Worm (Caenorhabditis elegans) whole organism, L1 larva: ENCODE data around the gene ZK829.3.

Experiments used
- C04F5.9 ChIP-seq: sonication (generic microtip); optimal IDR thresholded peaks from 2 replicates; lab custom pipeline; 2016; ENCODE audit warnings: missing genetic modification characterization, missing compliant biosample characterization
- C16A3.4 ChIP-seq: fragments of 150-350 bp; optimal IDR thresholded peaks from 2 replicates; lab custom pipeline; 2014; ENCODE audit warnings: missing biosample characterization, missing genetic modification characterization
- aly-2 ChIP-seq: fragments of 150-350 bp; optimal IDR thresholded peaks from 2 replicates; lab custom pipeline; 2014; ENCODE audit warnings: missing biosample characterization, missing genetic modification characterization
- ceh-8 ChIP-seq: fragments of 200-800 bp; sonication (Bioruptor generic); optimal IDR thresholded peaks from 2 replicates; lab custom pipeline; 2018; ENCODE audit warnings: mild to moderate bottlenecking, missing genetic modification characterization, moderate library complexity, missing compliant biosample characterization
- ceh-88 ChIP-seq: fragments of 200-800 bp; sonication (Bioruptor generic); IDR thresholded peaks from 2 replicates; pipeline ENCODE4 v1.3.6; 2022; ENCODE audit warnings: missing genetic modification characterization, missing compliant biosample characterization
- ces-1 ChIP-seq: fragments of 150-350 bp; optimal IDR thresholded peaks from 2 replicates; lab custom pipeline; 2014; ENCODE audit warnings: missing biosample characterization, missing genetic modification reagents, missing genetic modification characterization
- dpl-1 ChIP-seq, 3 experiments: fragments of 150-350 bp in 2 of 3; sonication (generic microtip) in 1 of 3; optimal IDR thresholded peaks; 2 replicates each; lab custom pipeline; 2014 to 2017; ENCODE audit warnings: missing biosample characterization in 3 of 3, missing genetic modification characterization in 3 of 3, missing genetic modification reagents in 3 of 3
- efl-1 ChIP-seq, 4 experiments: fragments of 150-350 bp; optimal IDR thresholded peaks in 3 of 4; peaks in 1 of 4; 1 replicate in 1 of 4; 2 replicates in 3 of 4; lab custom pipeline; 2014; ENCODE audit warnings: missing biosample characterization in 2 of 4, missing genetic modification characterization in 2 of 4, missing genetic modification reagents in 2 of 4
- efl-3 ChIP-seq: fragments of 200-800 bp; sonication (Bioruptor generic); optimal IDR thresholded peaks from 2 replicates; lab custom pipeline; 2018; ENCODE audit warnings: mild to moderate bottlenecking, missing genetic modification characterization, missing compliant biosample characterization
- egl-27 ChIP-seq, 2 experiments: fragments of 150-350 bp in 1 of 2; sonication (generic microtip); optimal IDR thresholded peaks; 3 replicates each; lab custom pipeline; 2017 to 2018; ENCODE audit warnings: missing biosample characterization in 2 of 2, missing genetic modification characterization in 2 of 2, missing genetic modification reagents in 2 of 2
- elt-3 ChIP-seq, 6 experiments: fragments of 150-350 bp in 1 of 6; sonication (generic microtip); optimal IDR thresholded peaks; 2 replicates each; lab custom pipeline; 2017 to 2018; ENCODE audit warnings: missing biosample characterization in 6 of 6, missing genetic modification characterization in 6 of 6, inconsistent platforms in 1 of 6
- ets-5 ChIP-seq: fragments of 200-800 bp; sonication (Bioruptor generic); IDR thresholded peaks from 2 replicates; pipeline ENCODE4 v1.3.6; 2022; ENCODE audit warnings: missing genetic modification characterization, missing compliant biosample characterization
- fkh-4 ChIP-seq: sonication (generic microtip); optimal IDR thresholded peaks from 2 replicates; lab custom pipeline; 2016; ENCODE audit warnings: missing compliant biosample characterization, missing genetic modification characterization, borderline replicate concordance
- fkh-8 ChIP-seq: sonication (generic microtip); optimal IDR thresholded peaks from 2 replicates; lab custom pipeline; 2016; ENCODE audit warnings: mild to moderate bottlenecking, missing genetic modification characterization, missing compliant biosample characterization
- hlh-17 ChIP-seq: fragments of 200-800 bp; sonication (Bioruptor generic); optimal IDR thresholded peaks from 2 replicates; lab custom pipeline; 2018; ENCODE audit warnings: missing genetic modification characterization, mild to moderate bottlenecking, missing compliant biosample characterization, moderate library complexity, borderline replicate concordance
- hpl-2 ChIP-seq: fragments of 150-350 bp; optimal IDR thresholded peaks from 2 replicates; lab custom pipeline; 2014; ENCODE audit warnings: missing biosample characterization, missing genetic modification reagents, missing genetic modification characterization
- jun-1 ChIP-seq: fragments of 150-350 bp; optimal IDR thresholded peaks from 2 replicates; lab custom pipeline; 2014; ENCODE audit warnings: missing biosample characterization, missing genetic modification reagents, missing genetic modification characterization
- lin-15B ChIP-seq: fragments of 150-350 bp; sonication (generic microtip); optimal IDR thresholded peaks from 3 replicates; lab custom pipeline; 2014; ENCODE audit warnings: missing biosample characterization, missing genetic modification characterization
- lin-39 ChIP-seq: fragments of 150-350 bp; optimal IDR thresholded peaks from 2 replicates; lab custom pipeline; 2014; ENCODE audit warnings: missing biosample characterization, missing genetic modification reagents, missing genetic modification characterization
- lir-3 ChIP-seq: sonication (generic microtip); optimal IDR thresholded peaks from 2 replicates; lab custom pipeline; 2016; ENCODE audit warnings: mild to moderate bottlenecking, missing genetic modification characterization, moderate library complexity, missing compliant biosample characterization; ENCODE audit not compliant: poor library complexity
- lsy-2 ChIP-seq, 2 experiments: fragments of 150-350 bp; optimal IDR thresholded peaks; 2 replicates each; lab custom pipeline; 2014; ENCODE audit warnings: missing biosample characterization in 2 of 2, missing genetic modification characterization in 2 of 2
- mef-2 ChIP-seq: fragments of 150-350 bp; optimal IDR thresholded peaks from 2 replicates; lab custom pipeline; 2014; ENCODE audit warnings: missing biosample characterization, missing genetic modification characterization
- mep-1 ChIP-seq: fragments of 150-350 bp; optimal IDR thresholded peaks from 2 replicates; lab custom pipeline; 2014; ENCODE audit warnings: missing biosample characterization, missing genetic modification characterization
- nhr-11 ChIP-seq: fragments of 150-350 bp; optimal IDR thresholded peaks from 2 replicates; lab custom pipeline; 2014; ENCODE audit warnings: missing biosample characterization, missing genetic modification characterization
- nhr-20 ChIP-seq: sonication (generic microtip); optimal IDR thresholded peaks from 2 replicates; lab custom pipeline; 2016; ENCODE audit warnings: mild to moderate bottlenecking, missing genetic modification characterization, missing compliant biosample characterization
- nhr-28 ChIP-seq: fragments of 150-350 bp; optimal IDR thresholded peaks from 2 replicates; lab custom pipeline; 2014; ENCODE audit warnings: missing biosample characterization, missing genetic modification characterization
- nhr-47 ChIP-seq: sonication (generic microtip); optimal IDR thresholded peaks from 2 replicates; lab custom pipeline; 2016; ENCODE audit warnings: mild to moderate bottlenecking, missing genetic modification characterization, moderate library complexity, missing compliant biosample characterization
- nhr-71 ChIP-seq: sonication (generic microtip); optimal IDR thresholded peaks from 2 replicates; lab custom pipeline; 2016; ENCODE audit warnings: mild to moderate bottlenecking, missing genetic modification characterization, moderate library complexity, missing compliant biosample characterization
- nhr-76 ChIP-seq: sonication (generic microtip); optimal IDR thresholded peaks from 2 replicates; lab custom pipeline; 2017; ENCODE audit warnings: missing biosample characterization, missing genetic modification characterization
- rnt-1 ChIP-seq: sonication (generic microtip); optimal IDR thresholded peaks from 2 replicates; lab custom pipeline; 2016; ENCODE audit warnings: mild to moderate bottlenecking, missing genetic modification characterization, moderate library complexity, missing compliant biosample characterization
- skn-1 ChIP-seq: fragments of 150-350 bp; optimal IDR thresholded peaks from 2 replicates; lab custom pipeline; 2014; ENCODE audit warnings: missing biosample characterization, missing genetic modification characterization
- snu-23 ChIP-seq: sonication (generic microtip); optimal IDR thresholded peaks from 2 replicates; lab custom pipeline; 2016; ENCODE audit warnings: missing genetic modification characterization, missing compliant biosample characterization
- sox-4 ChIP-seq: sonication (generic microtip); optimal IDR thresholded peaks from 2 replicates; lab custom pipeline; 2016; ENCODE audit warnings: missing genetic modification characterization, missing compliant biosample characterization
- sptf-1 ChIP-seq: fragments of 150-350 bp; optimal IDR thresholded peaks from 2 replicates; lab custom pipeline; 2014; ENCODE audit warnings: missing biosample characterization, missing genetic modification characterization
- sup-37 ChIP-seq: fragments of 200-800 bp; sonication (Bioruptor generic); optimal IDR thresholded peaks from 2 replicates; lab custom pipeline; 2018; ENCODE audit warnings: mild to moderate bottlenecking, missing genetic modification characterization, missing compliant biosample characterization
- swsn-7 ChIP-seq: sonication (generic microtip); optimal IDR thresholded peaks from 2 replicates; lab custom pipeline; 2016; ENCODE audit warnings: missing genetic modification characterization, missing compliant biosample characterization
- tlp-1 ChIP-seq: fragments of 150-350 bp; optimal IDR thresholded peaks from 2 replicates; lab custom pipeline; 2014; ENCODE audit warnings: missing biosample characterization, missing genetic modification characterization
- unc-130 ChIP-seq: fragments of 150-350 bp; optimal IDR thresholded peaks from 2 replicates; lab custom pipeline; 2017; ENCODE audit warnings: missing biosample characterization, missing genetic modification characterization, inconsistent platforms
- unc-30 ChIP-seq: sonication (generic microtip); optimal IDR thresholded peaks from 2 replicates; lab custom pipeline; 2017; ENCODE audit warnings: missing biosample characterization, missing genetic modification characterization
- unc-86 ChIP-seq: sonication (generic microtip); optimal IDR thresholded peaks from 2 replicates; lab custom pipeline; 2016; ENCODE audit warnings: missing genetic modification characterization, missing compliant biosample characterization
- unc-98 ChIP-seq: fragments of 200-800 bp; sonication (Bioruptor generic); IDR thresholded peaks from 2 replicates; pipeline ENCODE4 v1.3.6; 2022; ENCODE audit warnings: missing genetic modification characterization, missing compliant biosample characterization
- ztf-4 ChIP-seq: fragments of 150-350 bp; optimal IDR thresholded peaks from 2 replicates; lab custom pipeline; 2014; ENCODE audit warnings: missing biosample characterization, missing genetic modification characterization

Gene ZK829.3

ce11 chrIV:11945621-11946020, at the start of gene ZK829.3:
Gene ZK829.3 (minus strand): TSS chrIV:11945721.
- no peak for TF ChIP-seq lir-3 (tag; lab: Kevin White, UChicago)
- TF ChIP-seq unc-86 (tag; lab: Kevin White, UChicago) = no peak
- no peak for TF ChIP-seq snu-23 (GFP tag; lab: Kevin White, UChicago)
- no peak for TF ChIP-seq mef-2 (tag; lab: Kevin White, UChicago)
- no peak for TF ChIP-seq sptf-1 (tag; lab: Kevin White, UChicago)
- no peak for TF ChIP-seq efl-1 (optimal IDR thresholded peaks at IDR 0.05; lab: Kevin White, UChicago)
- TF ChIP-seq efl-1 (GFP tag; optimal IDR thresholded peaks at IDR 0.05 in 1 of 2; lab: Kevin White, UChicago) = no peak
- TF ChIP-seq hlh-17 (GFP tag; lab: Kevin White, UChicago) = no peak
- no peak for TF ChIP-seq ets-5
- TF ChIP-seq dpl-1 (GFP tag; optimal IDR thresholded peaks at IDR 0.05; lab: Kevin White, UChicago) = no peak
- no peak for TF ChIP-seq efl-3 (GFP tag; lab: Kevin White, UChicago)
- no peak for TF ChIP-seq rnt-1
- TF ChIP-seq nhr-11 (tag; lab: Kevin White, UChicago) = no peak
- no peak for TF ChIP-seq nhr-47 (tag; lab: Kevin White, UChicago)
- TF ChIP-seq nhr-28 = no peak

ce11 chrIV:11986407-11986806, 40.9 kb upstream of the ZK829.3 start:
- no peak for TF ChIP-seq ets-5
- no peak for TF ChIP-seq unc-130 (tag; lab: Kevin White, UChicago)
- no peak for TF ChIP-seq lir-3 (tag; lab: Kevin White, UChicago)
- no peak for TF ChIP-seq ztf-4 (tag; lab: Kevin White, UChicago)
- no peak for TF ChIP-seq lsy-2 (tag; optimal IDR thresholded peaks at IDR 0.05; lab: Kevin White, UChicago)
- TF ChIP-seq mef-2 (tag; lab: Kevin White, UChicago) = no peak
- TF ChIP-seq sup-37 (GFP tag; lab: Kevin White, UChicago) = no peak
- no peak for TF ChIP-seq nhr-71
- no peak for TF ChIP-seq tlp-1
- no peak for TF ChIP-seq ceh-88 (GFP tag; lab: Robert Waterston, UW)
- no peak for TF ChIP-seq dpl-1 (GFP tag; optimal IDR thresholded peaks at IDR 0.05; lab: Kevin White, UChicago)
- TF ChIP-seq egl-27 (tag; optimal IDR thresholded peaks at IDR 0.05; lab: Kevin White, UChicago) = no peak
- TF ChIP-seq ceh-8 = no peak
- TF ChIP-seq swsn-7 = no peak

ce11 chrIV:11970171-11970570, 24.6 kb upstream of the ZK829.3 start, which contains the start of gene ZK829.9:
Gene ZK829.9 (plus strand): TSS chrIV:11970534.
- TF ChIP-seq hpl-2 = no peak
- TF ChIP-seq aly-2 (tag; lab: Kevin White, UChicago) = no peak

DNA sequence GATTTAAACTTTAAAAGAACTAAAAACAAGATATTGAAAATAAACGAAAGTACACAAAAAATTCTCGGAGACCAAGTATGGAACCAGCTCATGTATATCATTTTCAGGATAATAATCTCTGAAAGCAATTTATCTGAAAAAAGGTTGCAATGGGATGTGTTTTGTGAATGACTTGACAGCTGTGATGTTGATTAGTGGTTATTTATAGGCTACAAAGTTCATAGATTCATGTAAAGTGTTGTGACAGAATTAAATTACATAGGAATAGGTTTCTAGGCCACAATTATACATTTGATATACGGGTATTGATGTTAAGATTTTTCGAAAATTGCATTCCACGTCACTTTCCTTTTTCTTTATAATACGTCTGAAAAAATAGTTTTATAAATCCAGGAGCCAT, 19.8 kb upstream of the ZK829.3 start, which contains the start of gene srj-1:
Gene srj-1 (minus strand): TSS at position 101 of the 400 bp plus-strand sequence.
- TF ChIP-seq nhr-11 (tag; lab: Kevin White, UChicago) = peak; percentile 1
- no peak for TF ChIP-seq sox-4
- TF ChIP-seq fkh-8 (tag; lab: Kevin White, UChicago) = peak; percentile 21

DNA sequence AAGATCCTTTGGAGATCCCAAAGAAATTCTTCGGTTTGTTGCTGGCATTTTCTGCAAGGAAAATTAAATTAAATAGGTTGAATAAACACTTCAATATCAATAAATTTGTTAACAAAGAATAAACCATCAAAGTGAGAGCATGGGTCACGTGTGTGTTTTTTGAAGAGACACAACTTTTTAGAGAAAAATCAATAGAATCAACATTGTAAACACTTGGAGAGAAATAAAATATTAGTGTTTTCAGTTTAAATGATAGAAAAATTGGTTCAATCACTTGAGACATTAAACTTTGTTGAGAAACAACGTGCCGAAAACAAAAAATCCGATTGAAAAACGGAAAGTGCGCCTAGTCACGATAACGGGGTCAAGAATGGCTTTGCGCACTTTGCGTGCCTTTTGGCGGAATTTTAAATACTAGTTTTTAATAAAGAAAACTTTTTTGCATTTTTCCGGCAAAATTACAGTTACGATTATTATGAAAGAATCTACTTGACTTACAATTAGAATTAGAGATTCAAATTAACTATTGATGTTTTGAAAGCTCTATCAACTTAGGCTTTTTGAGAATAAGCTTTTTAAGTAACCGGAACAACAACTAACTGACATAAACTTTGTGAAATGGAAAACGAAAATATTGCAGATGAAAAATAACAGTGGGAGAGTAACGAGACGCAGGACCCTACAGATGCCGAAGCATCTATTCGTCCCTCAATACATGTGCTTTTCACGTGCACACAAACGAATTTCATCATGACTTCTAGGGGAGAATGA, 16.1 kb upstream of the ZK829.3 start, which contains the start of gene ZK829.7:
Gene ZK829.7 (minus strand): TSS at position 51 of the 771 bp plus-strand sequence.
- peak; percentile 93 to 96 (median 94) for TF ChIP-seq dpl-1 (GFP tag; optimal IDR thresholded peaks at IDR 0.05; lab: Kevin White, UChicago)
- TF ChIP-seq skn-1 = peak; percentile 17
- TF ChIP-seq jun-1 (tag; lab: Kevin White, UChicago) = peak; percentile 61
- no peak for TF ChIP-seq ces-1
- TF ChIP-seq sup-37 (GFP tag; lab: Kevin White, UChicago) = peak; percentile 33
- no peak for TF ChIP-seq unc-30 (tag; lab: Kevin White, UChicago)
- peak; percentile 56 for TF ChIP-seq C04F5.9 (tag; lab: Kevin White, UChicago)
- peak; percentile 29 for TF ChIP-seq fkh-4 (tag; lab: Kevin White, UChicago)
- peak; percentile 91 for TF ChIP-seq mep-1 (tag; lab: Kevin White, UChicago)
- TF ChIP-seq lin-15B = peak; percentile 36
- TF ChIP-seq swsn-7 = peak; percentile 81
- peak; percentile 59 for TF ChIP-seq ztf-4 (tag; lab: Kevin White, UChicago)
- TF ChIP-seq sptf-1 (tag; lab: Kevin White, UChicago) = no peak
- TF ChIP-seq elt-3 (tag; optimal IDR thresholded peaks at IDR 0.05; lab: Kevin White, UChicago) = peak in 3 of 6 experiments; percentile 8 to 61 (median 42)
- TF ChIP-seq nhr-47 (tag; lab: Kevin White, UChicago) = peak; percentile 90
- no peak for TF ChIP-seq nhr-76 (tag; lab: Kevin White, UChicago)
- TF ChIP-seq lin-39 (tag; lab: Kevin White, UChicago) = peak; percentile 66
- TF ChIP-seq unc-98 (GFP tag; lab: Robert Waterston, UW) = no peak
- TF ChIP-seq snu-23 (GFP tag; lab: Kevin White, UChicago) = peak; percentile 80
- TF ChIP-seq ceh-8 = peak; percentile 43
- TF ChIP-seq C16A3.4 = peak; percentile 86
- peak; percentile 82 for TF ChIP-seq nhr-20 (tag; lab: Kevin White, UChicago)
